Fruit fly (Drosophila melanogaster) whole organism, embryonic: Measurements from ENCODE around the gene CycG.
A peak's percentile ranks its signal among the peaks of the same experiment; 100 is the strongest.

Experiments
- Atf3 ChIP-seq: fragments of 200-800 bp; sonication (Bioruptor generic); optimal IDR thresholded peaks from 3 replicates; lab custom pipeline; 2016; ENCODE audit warnings: missing biosample characterization, missing genetic modification characterization
- Atf6 ChIP-seq: fragments of 200-800 bp; sonication (Bioruptor generic); IDR thresholded peaks from 2 replicates; pipeline ENCODE4 v1.3.6; 2022; ENCODE audit warnings: missing biosample characterization, missing genetic modification characterization
- Blimp-1 ChIP-seq: fragments of 200-800 bp; sonication (Bioruptor generic); optimal IDR thresholded peaks from 3 replicates; lab custom pipeline; 2018; ENCODE audit warnings: missing biosample characterization, missing genetic modification characterization, mild to moderate bottlenecking, moderate library complexity, missing genetic modification reagents
- CG13123 ChIP-seq: fragments of 200-800 bp; sonication (Bioruptor generic); optimal IDR thresholded peaks from 2 replicates; lab custom pipeline; 2016; ENCODE audit warnings: missing biosample characterization, missing genetic modification characterization
- CG13296 ChIP-seq: fragments of 200-800 bp; sonication (Bioruptor generic); optimal IDR thresholded peaks from 3 replicates; lab custom pipeline; 2018; ENCODE audit warnings: missing biosample characterization, mild to moderate bottlenecking, missing genetic modification characterization
- CG13894 ChIP-seq: fragments of 200-800 bp; sonication (Bioruptor generic); optimal IDR thresholded peaks from 3 replicates; lab custom pipeline; 2018; ENCODE audit warnings: missing biosample characterization, mild to moderate bottlenecking, missing genetic modification characterization, moderate library complexity
- CG14860 ChIP-seq: fragments of 200-800 bp; sonication (Bioruptor generic); IDR thresholded peaks from 3 replicates; pipeline ENCODE4 v1.3.6; 2022; ENCODE audit warnings: missing biosample characterization, missing genetic modification characterization; ENCODE audit not compliant: partially characterized antibody
- CG1529 ChIP-seq: fragments of 200-800 bp; sonication (Bioruptor generic); optimal IDR thresholded peaks from 3 replicates; lab custom pipeline; 2018; ENCODE audit warnings: missing biosample characterization, missing genetic modification characterization
- CG15601 ChIP-seq: fragments of 200-800 bp; sonication (Bioruptor generic); optimal IDR thresholded peaks from 3 replicates; lab custom pipeline; 2019; ENCODE audit warnings: missing biosample characterization, mild to moderate bottlenecking, missing genetic modification characterization, moderate library complexity
- CG17802 ChIP-seq: fragments of 200-800 bp; sonication (Bioruptor generic); optimal IDR thresholded peaks from 2 replicates; lab custom pipeline; 2018; ENCODE audit warnings: missing biosample characterization, mild to moderate bottlenecking, missing genetic modification characterization, moderate library complexity
- CG17912 ChIP-seq: fragments of 200-800 bp; sonication (Bioruptor generic); optimal IDR thresholded peaks from 2 replicates; lab custom pipeline; 2018; ENCODE audit warnings: missing biosample characterization, mild to moderate bottlenecking, missing genetic modification characterization
- CG2202 ChIP-seq: fragments of 200-800 bp; sonication (Bioruptor generic); optimal IDR thresholded peaks from 2 replicates; lab custom pipeline; 2018; ENCODE audit warnings: missing biosample characterization, mild to moderate bottlenecking, missing genetic modification characterization
- CG2875 ChIP-seq: fragments of 200-800 bp; sonication (Bioruptor generic); optimal IDR thresholded peaks from 2 replicates; lab custom pipeline; 2017; ENCODE audit warnings: missing biosample characterization, mild to moderate bottlenecking, missing genetic modification characterization, missing genetic modification reagents
- CG31388 ChIP-seq: fragments of 200-800 bp; sonication (Bioruptor generic); optimal IDR thresholded peaks from 2 replicates; lab custom pipeline; 2016; ENCODE audit warnings: missing biosample characterization, missing genetic modification characterization
- CG32532 ChIP-seq: fragments of 200-800 bp; sonication (Bioruptor generic); IDR thresholded peaks from 2 replicates; pipeline ENCODE4 v1.3.6; 2022; ENCODE audit warnings: missing biosample characterization, missing genetic modification characterization
- CG32772 ChIP-seq: fragments of 200-800 bp; sonication (Bioruptor generic); IDR thresholded peaks from 2 replicates; pipeline ENCODE4 v1.3.6; 2022; ENCODE audit warnings: missing biosample characterization, missing genetic modification characterization
- CG3281 ChIP-seq: fragments of 200-800 bp; sonication (Bioruptor generic); optimal IDR thresholded peaks from 3 replicates; lab custom pipeline; 2017; ENCODE audit warnings: missing biosample characterization, mild to moderate bottlenecking, missing genetic modification characterization
- CG34224 ChIP-seq: fragments of 200-800 bp; sonication (Bioruptor generic); IDR thresholded peaks from 3 replicates; pipeline ENCODE4 v1.3.6; 2022; ENCODE audit warnings: missing biosample characterization, missing genetic modification characterization; ENCODE audit not compliant: partially characterized antibody
- CG3847 ChIP-seq: fragments of 200-800 bp; sonication (Bioruptor generic); IDR thresholded peaks from 2 replicates; pipeline ENCODE4 v1.3.6; 2022; ENCODE audit warnings: missing biosample characterization, missing genetic modification characterization
- CG4404 ChIP-seq: fragments of 200-800 bp; sonication (Bioruptor generic); IDR thresholded peaks from 2 replicates; pipeline ENCODE4 v1.3.6; 2022; ENCODE audit warnings: missing biosample characterization, missing genetic modification characterization
- CG4820 ChIP-seq: fragments of 200-800 bp; sonication (Bioruptor generic); optimal IDR thresholded peaks from 3 replicates; lab custom pipeline; 2016; ENCODE audit warnings: missing biosample characterization, missing genetic modification characterization
- CG7786 ChIP-seq: fragments of 200-800 bp; sonication (Bioruptor generic); optimal IDR thresholded peaks from 2 replicates; lab custom pipeline; 2016; ENCODE audit warnings: missing biosample characterization, missing genetic modification characterization
- CTCF ChIP-seq: fragments of 200-800 bp; sonication (Bioruptor generic); optimal IDR thresholded peaks from 2 replicates; lab custom pipeline; 2017; ENCODE audit warnings: missing biosample characterization, mild to moderate bottlenecking, missing genetic modification characterization, moderate library complexity
- D19A ChIP-seq: fragments of 200-800 bp; optimal IDR thresholded peaks from 3 replicates; lab custom pipeline; 2019; ENCODE audit warnings: missing biosample characterization, mild to moderate bottlenecking, missing genetic modification characterization, moderate library complexity
- D19B ChIP-seq: fragments of 200-800 bp; sonication (Bioruptor generic); optimal IDR thresholded peaks from 2 replicates; lab custom pipeline; 2017; ENCODE audit warnings: missing biosample characterization, mild to moderate bottlenecking, missing genetic modification characterization
- E2f1 ChIP-seq: fragments of 200-800 bp; sonication (Bioruptor generic); IDR thresholded peaks from 2 replicates; pipeline ENCODE4 v1.3.6; 2022; ENCODE audit warnings: missing biosample characterization, missing genetic modification characterization
- Ets97D ChIP-seq: fragments of 200-800 bp; sonication (Bioruptor generic); optimal IDR thresholded peaks from 3 replicates; lab custom pipeline; 2016; ENCODE audit warnings: missing biosample characterization, missing genetic modification characterization
- Gug ChIP-seq: fragments of 200-800 bp; sonication (Bioruptor generic); IDR thresholded peaks from 4 replicates; pipeline ENCODE4 v1.3.6; 2022; ENCODE audit warnings: missing biosample characterization, missing genetic modification characterization
- HLH54F ChIP-seq: fragments of 200-800 bp; sonication (Bioruptor generic); optimal IDR thresholded peaks from 3 replicates; lab custom pipeline; 2016; ENCODE audit warnings: missing biosample characterization, missing genetic modification characterization
- Lim3 ChIP-seq: fragments of 200-800 bp; sonication (Bioruptor generic); IDR thresholded peaks from 2 replicates; pipeline ENCODE4 v1.3.6; 2022; ENCODE audit warnings: missing biosample characterization, missing genetic modification characterization
- MBD-R2 ChIP-seq: fragments of 200-800 bp; sonication (Bioruptor generic); IDR thresholded peaks from 2 replicates; pipeline ENCODE4 v1.3.6; 2022; ENCODE audit warnings: missing biosample characterization, missing genetic modification characterization
- Ptx1 ChIP-seq: fragments of 200-800 bp; sonication (Bioruptor generic); IDR thresholded peaks from 2 replicates; pipeline ENCODE4 v1.3.6; 2022; ENCODE audit warnings: missing biosample characterization, missing genetic modification characterization
- Scr ChIP-seq: fragments of 200-800 bp; sonication (Bioruptor generic); IDR thresholded peaks from 2 replicates; pipeline ENCODE4 v1.3.6; 2022; ENCODE audit warnings: missing biosample characterization, missing genetic modification characterization; ENCODE audit not compliant: partially characterized antibody
- Sry-β ChIP-seq: fragments of 200-800 bp; sonication (Bioruptor generic); optimal IDR thresholded peaks from 2 replicates; lab custom pipeline; 2018; ENCODE audit warnings: missing biosample characterization, mild to moderate bottlenecking, missing genetic modification characterization, moderate library complexity
- Xrp1 ChIP-seq: fragments of 200-800 bp; sonication (Bioruptor generic); IDR thresholded peaks from 2 replicates; pipeline ENCODE4 v1.3.6; 2022; ENCODE audit warnings: missing biosample characterization, missing genetic modification characterization
- az2 ChIP-seq: fragments of 200-800 bp; sonication (Bioruptor generic); optimal IDR thresholded peaks from 3 replicates; lab custom pipeline; 2016; ENCODE audit warnings: missing biosample characterization, missing genetic modification characterization
- caup ChIP-seq: fragments of 200-800 bp; sonication (Bioruptor generic); optimal IDR thresholded peaks from 3 replicates; lab custom pipeline; 2017; ENCODE audit warnings: missing biosample characterization, mild to moderate bottlenecking, missing genetic modification characterization, moderate library complexity; ENCODE audit not compliant: severe bottlenecking
- ci ChIP-seq: fragments of 200-800 bp; sonication (Bioruptor generic); IDR thresholded peaks from 3 replicates; pipeline ENCODE4 v1.3.6; 2022; ENCODE audit warnings: missing biosample characterization, missing genetic modification characterization
- corto ChIP-seq: fragments of 200-800 bp; sonication (Bioruptor generic); optimal IDR thresholded peaks from 2 replicates; lab custom pipeline; 2016; ENCODE audit warnings: missing biosample characterization, mild to moderate bottlenecking, missing genetic modification characterization, moderate library complexity
- crp ChIP-seq, 2 experiments: fragments of 200-800 bp; sonication (Bioruptor generic); optimal IDR thresholded peaks; 2 replicates in 1 of 2; 3 replicates in 1 of 2; lab custom pipeline; 2017; ENCODE audit warnings: missing biosample characterization in 2 of 2, missing genetic modification characterization in 2 of 2, mild to moderate bottlenecking in 1 of 2, moderate library complexity in 1 of 2
- disco-r ChIP-seq: fragments of 200-800 bp; sonication (Bioruptor generic); optimal IDR thresholded peaks from 2 replicates; lab custom pipeline; 2016; ENCODE audit warnings: missing biosample characterization, missing genetic modification characterization
- eve ChIP-seq, 2 experiments: fragments of >200 bp; optimal IDR thresholded peaks; 2 replicates each; lab custom pipeline; 2017; ENCODE audit warnings: missing biosample characterization in 2 of 2, missing genetic modification characterization in 2 of 2
- fd102C ChIP-seq: fragments of 200-800 bp; sonication (Bioruptor generic); optimal IDR thresholded peaks from 2 replicates; lab custom pipeline; 2018; ENCODE audit warnings: missing biosample characterization, mild to moderate bottlenecking, missing genetic modification characterization, moderate library complexity
- gem ChIP-seq: fragments of 200-800 bp; sonication (Bioruptor generic); optimal IDR thresholded peaks from 2 replicates; lab custom pipeline; 2019; ENCODE audit warnings: missing biosample characterization, mild to moderate bottlenecking, missing genetic modification characterization, moderate library complexity
- gsb-n ChIP-seq: fragments of 200-800 bp; sonication (Bioruptor generic); optimal IDR thresholded peaks from 3 replicates; lab custom pipeline; 2018; ENCODE audit warnings: missing biosample characterization, mild to moderate bottlenecking, missing genetic modification characterization
- pita ChIP-seq: fragments of 200-800 bp; sonication (Bioruptor generic); optimal IDR thresholded peaks from 2 replicates; lab custom pipeline; 2017; ENCODE audit warnings: missing biosample characterization, mild to moderate bottlenecking, missing genetic modification characterization
- sc ChIP-seq, 3 experiments: fragments of >200 bp in 2 of 3; fragments of 200-800 bp in 1 of 3; sonication (Bioruptor generic) in 1 of 3; optimal IDR thresholded peaks; 2 replicates in 2 of 3; 3 replicates in 1 of 3; lab custom pipeline; 2017; ENCODE audit warnings: mild to moderate bottlenecking in 1 of 3, missing biosample characterization in 1 of 3, missing genetic modification characterization in 1 of 3, missing genetic modification reagents in 1 of 3
- sens ChIP-seq: fragments of 200-800 bp; sonication (Bioruptor generic); peaks from one replicate; lab custom pipeline; 2016; ENCODE audit warnings: missing biosample characterization, missing genetic modification characterization
- sim ChIP-seq: fragments of 200-800 bp; sonication (Bioruptor generic); IDR thresholded peaks from 2 replicates; pipeline ENCODE4 v1.3.6; 2022; ENCODE audit warnings: missing biosample characterization, missing genetic modification characterization
- so ChIP-seq: fragments of 200-800 bp; sonication (Bioruptor generic); IDR thresholded peaks from 3 replicates; pipeline ENCODE4 v1.3.6; 2022; ENCODE audit warnings: missing biosample characterization, missing genetic modification characterization
- z ChIP-seq: fragments of 200-800 bp; sonication (Bioruptor generic); IDR thresholded peaks from 3 replicates; pipeline ENCODE4 v1.3.6; 2022; ENCODE audit warnings: missing biosample characterization, missing genetic modification characterization

Gene CycG

DNA sequence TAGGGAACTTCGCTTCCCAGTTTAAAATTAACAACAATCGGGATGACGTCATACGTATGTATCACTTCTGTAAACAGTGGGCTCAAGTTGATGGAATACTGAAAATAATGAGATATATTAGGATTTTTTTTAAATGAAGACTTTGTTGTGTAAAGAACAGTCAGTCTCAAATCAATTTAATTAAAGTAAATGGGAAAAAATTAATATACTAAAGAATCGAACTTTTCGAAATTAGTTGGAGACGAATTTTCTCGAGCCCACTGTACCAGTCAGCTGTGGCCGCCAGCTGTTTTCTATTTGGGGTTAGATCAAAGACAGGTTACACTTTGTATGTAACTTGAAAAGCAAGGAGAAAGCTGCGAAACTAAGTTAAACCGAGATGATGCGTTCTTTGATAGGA lies 24.1 kb downstream of the CycG start, which contains the start of gene CG1635 (continued):
- TF ChIP-seq CG14860 (GFP tag; lab: Robert Waterston, UW): peak; percentile 58; the same call in 2 of the 3 replicates
- TF ChIP-seq sens (GFP tag; lab: Kevin White, UChicago): peak; percentile 100
- TF ChIP-seq CG32532 (GFP tag; lab: Robert Waterston, UW): peak; percentile 100
- peak; percentile 79 for TF ChIP-seq CTCF (GFP tag; lab: Kevin White, UChicago)
- peak; percentile 94 for TF ChIP-seq corto (GFP tag; lab: Kevin White, UChicago)
- TF ChIP-seq Sry-β (GFP tag; lab: Kevin White, UChicago): peak; percentile 77
- TF ChIP-seq sc (optimal IDR thresholded peaks at IDR 0.05; lab: Kevin White, UChicago): no peak
- peak; percentile 99 for TF ChIP-seq sc (GFP tag; optimal IDR thresholded peaks at IDR 0.05; lab: Kevin White, UChicago)
- peak; percentile 100 for TF ChIP-seq gsb-n (tag; lab: Kevin White, UChicago)
- peak; percentile 98 for TF ChIP-seq HLH54F (GFP tag; lab: Kevin White, UChicago)
- peak; percentile 99 for TF ChIP-seq CG17912
- peak; percentile 99 for TF ChIP-seq CG15601 (tag; lab: Kevin White, UChicago)
- peak; percentile 99 for TF ChIP-seq CG2202 (tag; lab: Kevin White, UChicago)
- peak; percentile 99 for TF ChIP-seq CG13894
- peak; percentile 99 for TF ChIP-seq CG1529 (GFP tag; lab: Kevin White, UChicago)
- TF ChIP-seq Ets97D: peak; percentile 69
- peak; percentile 98 for TF ChIP-seq CG7786
- peak; percentile 95 for TF ChIP-seq fd102C (GFP tag; lab: Kevin White, UChicago)
- TF ChIP-seq CG13123 (GFP tag; lab: Kevin White, UChicago): peak; percentile 97
- TF ChIP-seq Scr: peak; percentile 64
- TF ChIP-seq CG34224: peak; percentile 87
- TF ChIP-seq Blimp-1: peak; percentile 99
- TF ChIP-seq Ptx1 (GFP tag; lab: Robert Waterston, UW): peak; percentile 99
- TF ChIP-seq D19A: peak; percentile 98
- peak; percentile 97 for TF ChIP-seq Lim3 (GFP tag; lab: Robert Waterston, UW)
- TF ChIP-seq CG31388: peak; percentile 95
- TF ChIP-seq gem (tag; lab: Kevin White, UChicago): peak; percentile 100
- TF ChIP-seq Xrp1 (GFP tag; lab: Robert Waterston, UW): peak; percentile 100
- TF ChIP-seq pita (GFP tag; lab: Kevin White, UChicago): no peak
- peak; percentile 82 for TF ChIP-seq z (GFP tag; lab: Robert Waterston, UW)
- TF ChIP-seq ci (GFP tag; lab: Robert Waterston, UW): peak; percentile 100
- TF ChIP-seq Atf6 (GFP tag; lab: Robert Waterston, UW): peak; percentile 100
- TF ChIP-seq CG17802 (tag; lab: Kevin White, UChicago): peak; percentile 92
- no peak for TF ChIP-seq eve (GFP tag; optimal IDR thresholded peaks at IDR 0.05; lab: Kevin White, UChicago)
- peak; percentile 100 for TF ChIP-seq MBD-R2 (GFP tag; lab: Robert Waterston, UW)
- peak; percentile 99 for TF ChIP-seq E2f1 (GFP tag; lab: Robert Waterston, UW)
- peak; percentile 98 for TF ChIP-seq CG4820 (GFP tag; lab: Kevin White, UChicago)
- TF ChIP-seq sim (GFP tag; lab: Robert Waterston, UW): peak; percentile 98
- TF ChIP-seq disco-r: peak; percentile 96
- peak; percentile 100 for TF ChIP-seq CG3281 (GFP tag; lab: Kevin White, UChicago)
- TF ChIP-seq D19B (GFP tag; lab: Kevin White, UChicago): peak; percentile 96
- peak; percentile 99 for TF ChIP-seq caup
- peak; percentile 99 for TF ChIP-seq az2 (GFP tag; lab: Kevin White, UChicago)
- TF ChIP-seq Atf3 (GFP tag; lab: Kevin White, UChicago): peak; percentile 99
- TF ChIP-seq CG13296 (GFP tag; lab: Kevin White, UChicago): peak; percentile 100
- TF ChIP-seq CG2875 (GFP tag; lab: Kevin White, UChicago): peak; percentile 99
- peak; percentile 96 for TF ChIP-seq Gug
- TF ChIP-seq so (GFP tag; lab: Robert Waterston, UW): peak; percentile 100
- TF ChIP-seq CG4404 (GFP tag; lab: Robert Waterston, UW): peak; percentile 97
- peak; percentile 99 for TF ChIP-seq CG3847 (GFP tag; lab: Robert Waterston, UW)
- TF ChIP-seq crp (GFP tag; optimal IDR thresholded peaks at IDR 0.05; lab: Kevin White, UChicago): peak; percentile 69 to 93
- peak; percentile 98 for TF ChIP-seq CG32772 (GFP tag; lab: Robert Waterston, UW)
